Fruit fly (Drosophila melanogaster) Kc167 (cell line): ENCODE data around the gene Trf4-1.

Experiments
- Myc ChIP-seq: fragments of >200 bp; optimal IDR thresholded peaks from 2 replicates; lab custom pipeline; 2017; ENCODE audit warnings: missing external identifiers
- Sin3A ChIP-seq: fragments of >200 bp; optimal IDR thresholded peaks from 2 replicates; lab custom pipeline; 2018; ENCODE audit warnings: missing external identifiers
- h ChIP-seq: fragments of >200 bp; optimal IDR thresholded peaks from 3 replicates; lab custom pipeline; 2018; ENCODE audit warnings: missing external identifiers
- insv ChIP-seq: fragments of >200 bp; optimal IDR thresholded peaks from 3 replicates; lab custom pipeline; 2018; ENCODE audit warnings: missing external identifiers
- psq ChIP-seq: fragments of >200 bp; optimal IDR thresholded peaks from 2 replicates; lab custom pipeline; 2017; ENCODE audit warnings: missing external identifiers
- ttk ChIP-seq: sonication (Bioruptor generic); optimal IDR thresholded peaks from 2 replicates; lab custom pipeline; 2017; ENCODE audit warnings: missing external identifiers

The Trf4-1 gene

DNA sequence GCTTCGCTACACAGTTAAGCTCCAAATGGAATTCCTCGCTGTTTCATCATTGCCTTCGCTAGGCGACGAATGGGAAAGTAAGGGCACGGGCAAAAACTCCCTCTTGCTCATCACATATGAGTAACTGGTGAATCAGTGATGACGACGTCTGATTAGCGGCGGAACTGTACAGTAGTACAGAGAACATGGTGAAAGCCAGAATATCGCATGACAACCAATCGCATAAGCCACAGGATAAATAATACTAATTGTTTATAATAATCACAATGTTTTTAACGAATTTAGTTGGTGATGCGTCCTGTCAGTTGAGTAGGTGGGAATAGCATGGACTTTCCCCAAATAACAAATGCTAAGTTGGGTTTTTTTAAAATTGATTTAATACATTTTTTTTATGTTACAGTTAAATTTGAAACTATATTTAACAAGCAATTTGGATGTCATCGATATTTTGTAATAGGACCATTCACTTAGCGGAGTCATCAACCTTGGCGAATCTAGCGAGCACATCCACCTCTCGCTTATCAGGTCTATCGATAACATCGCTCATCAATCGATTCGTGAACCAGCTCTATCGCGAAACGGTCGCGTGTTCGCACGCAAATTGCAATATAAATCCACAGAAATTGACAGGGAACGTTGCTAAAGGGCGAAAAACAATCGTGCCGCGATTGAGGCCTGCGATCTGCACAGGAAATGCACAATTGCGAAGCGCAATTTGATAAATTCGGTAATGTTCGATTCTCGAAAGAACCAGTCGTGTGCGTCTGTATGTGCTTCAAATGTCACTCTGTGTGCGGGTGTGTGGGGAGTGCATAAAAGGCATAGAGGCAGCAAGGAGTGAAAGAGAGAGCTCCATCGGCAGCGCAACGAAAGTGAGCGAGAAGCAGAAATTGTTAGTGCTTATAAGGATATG, at the start of gene Trf4-1, which contains the start of gene CG12112:
Gene Trf4-1, plus strand, starts transcription at position 236 of the 913 bp plus-strand sequence.
Gene CG12112, minus strand, starts transcription at position 106 of the 913 bp plus-strand sequence.
- peak; percentile 25 for TF ChIP-seq psq
- TF ChIP-seq insv: no peak

DNA sequence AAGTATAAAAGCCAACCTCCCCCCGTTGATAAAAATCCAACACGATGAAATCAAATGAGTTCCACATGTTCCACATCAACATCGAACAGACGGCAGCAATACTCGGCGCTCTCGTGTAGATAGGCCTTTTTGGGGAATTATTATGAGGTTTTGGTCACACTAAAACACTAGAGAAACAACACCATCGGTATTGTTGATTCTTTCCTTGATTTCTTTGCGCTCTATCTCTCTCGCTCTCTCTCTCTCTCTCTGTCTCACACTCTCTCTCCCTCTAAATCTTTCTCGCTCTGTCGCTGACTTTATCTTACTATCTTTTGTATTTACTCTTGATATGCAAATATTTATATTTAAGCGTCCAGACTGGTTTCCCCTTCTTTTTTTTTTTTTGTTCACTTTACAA, 49.4 kb upstream of the Trf4-1 start:
- TF ChIP-seq psq (no peak), insv (no peak), Sin3A (lab: Kevin White, UChicago) (no peak), ttk (lab: Kevin White, UChicago) (no peak), h (no peak), Myc (lab: Kevin White, UChicago) (no peak)

DNA sequence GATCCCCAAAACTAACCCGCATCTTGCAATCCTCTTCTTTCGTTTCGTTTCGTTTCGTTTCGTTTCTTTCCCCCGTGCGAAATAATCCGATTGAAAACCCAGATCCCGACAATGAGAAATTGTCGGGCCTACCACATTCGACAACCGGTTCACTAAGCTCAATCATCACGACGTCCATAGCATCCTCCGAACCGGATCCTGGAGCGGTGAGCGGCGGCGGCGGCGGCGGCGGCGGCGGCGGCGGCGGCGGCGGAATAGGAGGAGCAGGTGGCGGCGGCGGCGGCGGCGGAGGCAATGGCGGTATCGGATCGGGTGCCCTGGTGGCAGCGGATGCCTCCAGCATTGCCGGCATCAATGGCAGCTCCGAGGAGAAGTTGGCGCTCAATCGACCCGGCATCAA, 47.9 kb upstream of the Trf4-1 start:
- TF ChIP-seq psq (no peak), Sin3A (lab: Kevin White, UChicago) (no peak), h (no peak), ttk (lab: Kevin White, UChicago) (no peak), insv (no peak), Myc (lab: Kevin White, UChicago) (no peak)

DNA sequence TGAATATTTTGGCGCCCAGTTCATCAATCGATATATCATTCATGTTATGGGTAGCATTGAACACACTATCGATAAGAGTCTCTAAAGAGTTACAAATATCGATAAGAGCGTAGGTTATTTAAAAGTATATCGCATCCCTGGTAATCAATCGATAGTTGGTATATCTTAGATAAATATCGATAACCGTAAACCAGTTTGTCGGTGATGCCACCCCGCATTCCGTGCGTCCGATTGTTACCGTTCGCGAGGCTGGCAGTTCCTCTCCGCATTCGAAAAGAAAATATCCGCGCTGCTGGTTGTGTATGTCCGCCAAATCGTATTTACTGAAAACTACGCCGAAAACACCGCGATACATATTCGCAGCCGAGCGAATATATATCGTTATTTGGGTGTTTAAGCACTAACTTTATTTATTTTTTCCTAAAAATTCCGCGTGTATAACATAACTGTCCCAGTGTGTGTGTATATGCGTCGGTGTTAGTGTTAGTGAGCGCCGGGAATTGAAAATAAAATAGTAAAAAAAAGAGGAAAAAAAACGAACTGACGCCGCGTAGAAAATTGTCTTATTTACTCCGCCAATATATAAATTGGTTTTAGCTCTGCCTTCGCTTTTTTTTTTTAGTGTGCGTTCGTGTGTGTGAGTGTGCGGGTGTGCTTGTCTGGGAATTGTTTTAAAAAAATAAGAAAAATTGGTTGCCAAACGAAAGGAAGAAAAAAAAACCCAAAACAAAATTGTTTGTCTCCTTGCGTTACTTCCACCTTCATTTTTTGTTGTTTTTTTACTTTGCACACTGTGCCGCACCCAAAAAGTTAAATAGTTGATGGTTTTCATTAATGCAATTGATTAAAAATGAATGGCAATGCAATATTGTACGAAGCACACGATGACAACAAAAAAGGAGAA, 42.7 kb upstream of the Trf4-1 start, which contains the start of gene Nrg:
Gene Nrg, plus strand, starts transcription at position 253 of the 904 bp plus-strand sequence.
- no peak for TF ChIP-seq Sin3A (lab: Kevin White, UChicago)
- no peak for TF ChIP-seq psq
- TF ChIP-seq ttk (lab: Kevin White, UChicago): no peak
- no peak for TF ChIP-seq h
- no peak for TF ChIP-seq Myc (lab: Kevin White, UChicago)
- TF ChIP-seq insv: no peak

DNA sequence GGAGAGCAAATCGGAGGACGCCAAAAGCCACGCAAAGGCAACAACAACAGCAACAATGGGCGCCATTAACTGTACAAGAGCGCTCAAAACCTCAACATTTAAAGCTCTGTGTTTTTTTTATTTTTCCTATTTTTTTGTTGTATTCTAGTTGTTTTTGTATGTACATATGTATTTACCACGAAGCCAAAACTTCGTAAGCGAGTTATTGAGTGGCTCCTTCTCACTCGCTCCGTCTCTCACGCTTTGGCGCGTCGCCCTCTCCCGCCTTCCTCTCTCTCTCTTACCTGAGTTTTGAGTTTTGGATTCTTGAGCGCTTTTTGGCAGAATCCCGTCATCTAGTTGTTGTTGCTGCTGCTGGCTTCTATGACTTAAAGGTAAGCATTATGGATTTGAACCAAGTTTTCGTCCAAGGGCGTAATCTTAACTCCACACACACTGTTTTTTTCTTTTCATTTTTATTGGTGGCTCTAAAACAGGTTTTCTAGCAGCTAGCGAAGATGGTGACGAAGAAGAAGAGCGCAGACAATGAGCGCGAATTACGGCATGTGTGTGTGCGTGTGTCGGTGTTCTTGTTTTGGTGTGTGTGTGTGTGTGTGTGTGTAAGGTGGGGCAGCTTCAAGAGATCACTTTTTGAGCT, 42.0 kb upstream of the Trf4-1 start:
- TF ChIP-seq psq (no peak), Myc (lab: Kevin White, UChicago) (no peak), ttk (lab: Kevin White, UChicago) (no peak)

DNA sequence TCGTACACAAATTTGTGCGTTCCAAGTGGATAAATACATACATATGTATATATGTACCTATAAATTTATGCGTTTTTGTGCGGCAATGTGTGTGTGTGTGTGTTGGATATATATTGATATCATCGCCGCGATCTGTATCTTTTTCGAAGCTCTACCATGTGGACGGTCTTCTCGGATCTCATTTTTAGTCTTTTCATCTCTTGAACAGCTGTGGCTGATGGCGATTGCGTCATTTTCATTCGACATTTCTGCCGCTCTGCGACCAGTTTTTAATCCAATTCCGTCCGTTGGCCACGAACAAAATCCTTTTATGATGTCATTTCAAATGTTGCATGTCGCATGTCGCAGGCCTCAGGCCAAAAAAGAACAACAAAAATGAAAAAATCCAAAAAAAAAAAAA, 39.6 kb upstream of the Trf4-1 start:
- TF ChIP-seq h (no peak), Myc (lab: Kevin White, UChicago) (no peak), Sin3A (lab: Kevin White, UChicago) (no peak)

DNA sequence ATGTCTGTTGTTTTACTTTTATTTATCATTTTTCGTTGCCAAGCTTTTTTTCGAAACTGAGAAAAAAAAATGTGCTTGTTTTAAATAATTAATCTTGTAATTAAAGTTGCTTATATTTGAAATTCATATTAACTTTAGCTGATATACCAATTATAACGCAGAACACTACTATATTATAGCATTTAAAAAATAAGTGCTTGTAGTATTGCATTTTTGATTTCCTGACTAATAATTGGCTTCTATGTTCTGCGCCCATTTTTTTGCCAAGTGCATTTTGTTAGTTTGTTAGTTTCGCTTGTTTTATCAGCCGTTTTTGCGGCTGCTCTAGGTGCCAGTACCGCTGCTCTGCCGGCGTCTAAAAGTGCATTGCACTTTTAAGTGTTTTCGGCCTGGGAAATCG, 38.6 kb upstream of the Trf4-1 start:
- no peak for TF ChIP-seq Sin3A (lab: Kevin White, UChicago)
- no peak for TF ChIP-seq insv
- TF ChIP-seq psq: no peak
- TF ChIP-seq ttk (lab: Kevin White, UChicago): no peak
- no peak for TF ChIP-seq Myc (lab: Kevin White, UChicago)
- TF ChIP-seq h: no peak

DNA sequence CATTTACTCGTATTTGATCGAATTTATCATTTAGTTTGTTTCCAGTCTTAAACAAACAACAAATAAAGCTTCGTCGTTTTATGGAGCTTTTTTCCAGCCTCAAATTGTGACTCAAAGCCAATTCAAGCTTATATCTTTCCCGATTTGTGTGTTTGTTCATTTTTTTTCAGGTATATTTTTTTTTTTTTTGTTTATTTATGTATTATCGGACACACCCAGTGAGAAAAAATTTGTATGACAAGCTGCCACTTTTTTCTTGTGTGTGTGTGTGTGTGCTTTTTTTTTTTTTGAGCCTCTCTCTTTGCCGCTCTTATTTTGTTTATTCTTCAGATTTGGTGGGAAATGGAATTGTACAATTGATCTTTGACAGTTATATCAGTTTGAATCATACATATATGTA, 37.6 kb upstream of the Trf4-1 start:
- TF ChIP-seq h: no peak
- TF ChIP-seq psq: no peak
- no peak for TF ChIP-seq Sin3A (lab: Kevin White, UChicago)
- TF ChIP-seq Myc (lab: Kevin White, UChicago): no peak
- no peak for TF ChIP-seq insv
- no peak for TF ChIP-seq ttk (lab: Kevin White, UChicago)

DNA sequence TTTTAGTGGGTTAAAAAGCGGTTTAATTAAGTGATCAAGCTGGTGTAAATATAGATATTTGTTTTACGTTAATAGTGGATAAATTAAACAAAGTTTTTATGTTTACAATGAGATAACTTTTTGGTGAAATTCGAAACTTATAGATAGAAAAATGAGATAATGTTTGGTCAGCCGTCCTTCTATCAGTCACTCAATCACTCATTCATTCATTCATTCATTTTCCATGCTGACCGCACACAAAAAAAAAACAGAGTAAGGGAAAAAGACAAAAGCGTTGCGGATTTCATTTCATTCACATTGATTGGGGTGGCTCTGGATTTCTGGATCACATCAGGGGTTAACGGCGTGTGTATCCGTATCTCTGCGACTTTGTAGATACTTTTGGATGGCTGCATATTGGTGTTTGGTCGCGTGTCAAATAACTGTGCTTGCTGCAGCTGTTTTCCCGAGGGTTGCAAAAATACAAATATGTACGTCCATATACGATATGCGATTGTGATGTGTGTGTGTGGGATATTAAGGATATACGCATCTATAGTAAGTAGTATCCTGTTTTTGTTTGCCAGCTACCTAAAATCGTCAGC, 36.5 kb upstream of the Trf4-1 start:
- TF ChIP-seq insv (no peak), ttk (lab: Kevin White, UChicago) (no peak), Myc (lab: Kevin White, UChicago) (no peak), psq (no peak), h (no peak), Sin3A (lab: Kevin White, UChicago) (no peak)

DNA sequence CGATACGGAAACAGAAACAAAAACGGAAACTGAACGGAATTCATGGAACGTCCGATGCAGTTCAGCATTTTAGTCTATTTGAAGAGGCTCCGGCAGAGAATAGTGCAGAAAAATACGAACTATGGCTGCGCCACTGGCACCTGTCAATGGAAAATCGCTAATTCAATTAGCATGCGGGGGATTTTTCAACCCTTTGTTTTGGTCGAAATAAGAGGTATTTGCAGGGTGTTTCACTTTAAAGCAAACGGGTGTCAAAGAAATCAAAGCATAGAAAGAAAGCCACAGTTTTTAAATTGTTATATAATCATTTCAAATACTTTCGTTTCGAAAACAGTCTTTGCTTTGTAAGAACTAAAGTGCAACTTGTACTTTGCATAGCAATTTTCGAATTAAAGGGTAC, 30.5 kb upstream of the Trf4-1 start, which contains the start of gene PIP82:
Gene PIP82, minus strand, starts transcription at position 101 of the 400 bp plus-strand sequence.
- TF ChIP-seq Sin3A (lab: Kevin White, UChicago) (no peak), Myc (lab: Kevin White, UChicago) (no peak), insv (no peak), ttk (lab: Kevin White, UChicago) (no peak), psq (no peak), h (no peak)

DNA sequence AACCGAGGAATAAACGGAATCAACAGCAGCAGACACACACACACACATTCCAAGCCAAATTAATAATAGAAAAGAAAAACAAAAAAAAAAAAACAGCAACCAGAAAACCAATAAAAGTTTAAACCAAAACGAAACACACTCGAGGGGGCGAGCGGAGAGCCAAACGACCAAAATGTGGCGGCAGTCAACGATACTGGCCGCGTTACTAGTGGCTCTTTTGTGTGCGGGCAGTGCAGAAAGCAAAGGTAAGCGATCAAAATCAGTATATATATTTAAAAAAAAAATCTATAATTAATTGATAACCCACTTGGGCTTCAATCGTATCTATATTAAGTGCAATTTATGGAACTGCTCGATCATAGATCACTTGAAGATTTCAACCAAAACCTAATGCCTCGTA, 28.3 kb upstream of the Trf4-1 start:
- TF ChIP-seq Myc (lab: Kevin White, UChicago): no peak
- no peak for TF ChIP-seq Sin3A (lab: Kevin White, UChicago)
- no peak for TF ChIP-seq insv
- no peak for TF ChIP-seq h
- TF ChIP-seq ttk (lab: Kevin White, UChicago): no peak
- no peak for TF ChIP-seq psq
